Worm (Caenorhabditis elegans) whole organism, L1 larva: ENCODE data around the gene umps-1.

Experiments
- F16B12.6 ChIP-seq: fragments of 150-350 bp; optimal IDR thresholded peaks from 2 replicates; lab custom pipeline; 2014; ENCODE audit warnings: missing biosample characterization, missing genetic modification characterization
- Y116A8C.19 ChIP-seq: sonication (generic microtip); optimal IDR thresholded peaks from 2 replicates; lab custom pipeline; 2016; ENCODE audit warnings: missing compliant biosample characterization, missing genetic modification characterization, borderline replicate concordance
- ceh-63 ChIP-seq: fragments of 200-800 bp; sonication (Bioruptor generic); optimal IDR thresholded peaks from 2 replicates; lab custom pipeline; 2018; ENCODE audit warnings: mild to moderate bottlenecking, missing genetic modification characterization, missing compliant biosample characterization
- ceh-8 ChIP-seq: fragments of 200-800 bp; sonication (Bioruptor generic); optimal IDR thresholded peaks from 2 replicates; lab custom pipeline; 2018; ENCODE audit warnings: mild to moderate bottlenecking, missing genetic modification characterization, moderate library complexity, missing compliant biosample characterization
- ceh-82 ChIP-seq, 3 experiments: fragments of 150-350 bp in 1 of 3; sonication (generic microtip) in 2 of 3; optimal IDR thresholded peaks; 2 replicates each; lab custom pipeline; 2014 to 2017; ENCODE audit warnings: missing biosample characterization in 3 of 3, missing genetic modification characterization in 3 of 3
- ceh-88 ChIP-seq: fragments of 200-800 bp; sonication (Bioruptor generic); IDR thresholded peaks from 2 replicates; pipeline ENCODE4 v1.3.6; 2022; ENCODE audit warnings: missing genetic modification characterization, missing compliant biosample characterization
- dpl-1 ChIP-seq, 3 experiments: fragments of 150-350 bp in 2 of 3; sonication (generic microtip) in 1 of 3; optimal IDR thresholded peaks; 2 replicates each; lab custom pipeline; 2014 to 2017; ENCODE audit warnings: missing biosample characterization in 3 of 3, missing genetic modification characterization in 3 of 3, missing genetic modification reagents in 3 of 3
- efl-3 ChIP-seq: fragments of 200-800 bp; sonication (Bioruptor generic); optimal IDR thresholded peaks from 2 replicates; lab custom pipeline; 2018; ENCODE audit warnings: mild to moderate bottlenecking, missing genetic modification characterization, missing compliant biosample characterization
- egl-13 ChIP-seq: sonication (generic microtip); optimal IDR thresholded peaks from 2 replicates; lab custom pipeline; 2016; ENCODE audit warnings: missing genotype, missing genetic modification reagents, missing genetic modification characterization, missing compliant biosample characterization
- egl-27 ChIP-seq, 2 experiments: fragments of 150-350 bp in 1 of 2; sonication (generic microtip); optimal IDR thresholded peaks; 3 replicates each; lab custom pipeline; 2017 to 2018; ENCODE audit warnings: missing biosample characterization in 2 of 2, missing genetic modification characterization in 2 of 2, missing genetic modification reagents in 2 of 2
- elt-2 ChIP-seq: sonication (generic microtip); optimal IDR thresholded peaks from 2 replicates; lab custom pipeline; 2016; ENCODE audit warnings: missing genetic modification characterization, mild to moderate bottlenecking, inconsistent platforms, missing compliant biosample characterization, missing genetic modification reagents
- elt-3 ChIP-seq, 6 experiments: fragments of 150-350 bp in 1 of 6; sonication (generic microtip); optimal IDR thresholded peaks; 2 replicates each; lab custom pipeline; 2017 to 2018; ENCODE audit warnings: missing biosample characterization in 6 of 6, missing genetic modification characterization in 6 of 6, inconsistent platforms in 1 of 6
- fkh-4 ChIP-seq: sonication (generic microtip); optimal IDR thresholded peaks from 2 replicates; lab custom pipeline; 2016; ENCODE audit warnings: missing compliant biosample characterization, missing genetic modification characterization, borderline replicate concordance
- grh-1 ChIP-seq: fragments of 200-800 bp; sonication (Bioruptor generic); IDR thresholded peaks from 2 replicates; pipeline ENCODE4 v1.3.6; 2022; ENCODE audit warnings: missing genetic modification reagents, missing genetic modification characterization, missing compliant biosample characterization
- hlh-4 ChIP-seq: sonication (generic microtip); optimal IDR thresholded peaks from 2 replicates; lab custom pipeline; 2016; ENCODE audit warnings: mild to moderate bottlenecking, missing genetic modification characterization, missing compliant biosample characterization
- hpl-2 ChIP-seq: fragments of 150-350 bp; optimal IDR thresholded peaks from 2 replicates; lab custom pipeline; 2014; ENCODE audit warnings: missing biosample characterization, missing genetic modification reagents, missing genetic modification characterization
- irx-1 ChIP-seq: sonication (generic microtip); optimal IDR thresholded peaks from 2 replicates; lab custom pipeline; 2016; ENCODE audit warnings: missing genetic modification characterization, missing compliant biosample characterization
- isw-1 ChIP-seq: fragments of 200-800 bp; sonication (Bioruptor generic); IDR thresholded peaks from 2 replicates; pipeline ENCODE4 v1.3.6; 2022; ENCODE audit warnings: missing genetic modification characterization, missing compliant biosample characterization
- jun-1 ChIP-seq: fragments of 150-350 bp; optimal IDR thresholded peaks from 2 replicates; lab custom pipeline; 2014; ENCODE audit warnings: missing biosample characterization, missing genetic modification reagents, missing genetic modification characterization
- lin-14 ChIP-seq: fragments of 200-800 bp; sonication (Bioruptor generic); optimal IDR thresholded peaks from 2 replicates; lab custom pipeline; 2018; ENCODE audit warnings: mild to moderate bottlenecking, missing genetic modification characterization, moderate library complexity, missing compliant biosample characterization
- lin-15B ChIP-seq: fragments of 150-350 bp; sonication (generic microtip); optimal IDR thresholded peaks from 3 replicates; lab custom pipeline; 2014; ENCODE audit warnings: missing biosample characterization, missing genetic modification characterization
- lin-35 ChIP-seq, 2 experiments: fragments of 150-350 bp; optimal IDR thresholded peaks; 2 replicates each; lab custom pipeline; 2014; ENCODE audit warnings: missing biosample characterization in 2 of 2, missing genetic modification characterization in 2 of 2, missing genetic modification reagents in 2 of 2
- lir-3 ChIP-seq: sonication (generic microtip); optimal IDR thresholded peaks from 2 replicates; lab custom pipeline; 2016; ENCODE audit warnings: mild to moderate bottlenecking, missing genetic modification characterization, moderate library complexity, missing compliant biosample characterization; ENCODE audit not compliant: poor library complexity
- lsy-2 ChIP-seq, 2 experiments: fragments of 150-350 bp; optimal IDR thresholded peaks; 2 replicates each; lab custom pipeline; 2014; ENCODE audit warnings: missing biosample characterization in 2 of 2, missing genetic modification characterization in 2 of 2
- mef-2 ChIP-seq: fragments of 150-350 bp; optimal IDR thresholded peaks from 2 replicates; lab custom pipeline; 2014; ENCODE audit warnings: missing biosample characterization, missing genetic modification characterization
- nhr-12 ChIP-seq: sonication (generic microtip); optimal IDR thresholded peaks from 2 replicates; lab custom pipeline; 2017; ENCODE audit warnings: missing biosample characterization, missing genetic modification characterization
- nhr-19 ChIP-seq: fragments of 200-800 bp; sonication (Bioruptor generic); conservative IDR thresholded peaks from 2 replicates; pipeline ENCODE4 v1.3.6; 2022; ENCODE audit warnings: missing genetic modification characterization, missing compliant biosample characterization
- nhr-20 ChIP-seq: sonication (generic microtip); optimal IDR thresholded peaks from 2 replicates; lab custom pipeline; 2016; ENCODE audit warnings: mild to moderate bottlenecking, missing genetic modification characterization, missing compliant biosample characterization
- nhr-47 ChIP-seq: sonication (generic microtip); optimal IDR thresholded peaks from 2 replicates; lab custom pipeline; 2016; ENCODE audit warnings: mild to moderate bottlenecking, missing genetic modification characterization, moderate library complexity, missing compliant biosample characterization
- nhr-71 ChIP-seq: sonication (generic microtip); optimal IDR thresholded peaks from 2 replicates; lab custom pipeline; 2016; ENCODE audit warnings: mild to moderate bottlenecking, missing genetic modification characterization, moderate library complexity, missing compliant biosample characterization
- nhr-76 ChIP-seq: sonication (generic microtip); optimal IDR thresholded peaks from 2 replicates; lab custom pipeline; 2017; ENCODE audit warnings: missing biosample characterization, missing genetic modification characterization
- nhr-77 ChIP-seq: fragments of 150-350 bp; optimal IDR thresholded peaks from 2 replicates; lab custom pipeline; 2014; ENCODE audit warnings: missing biosample characterization, missing genetic modification characterization
- nhr-90 ChIP-seq: sonication (generic microtip); optimal IDR thresholded peaks from 2 replicates; lab custom pipeline; 2016; ENCODE audit warnings: mild to moderate bottlenecking, missing genetic modification characterization, missing compliant biosample characterization; ENCODE audit not compliant: poor library complexity
- rnt-1 ChIP-seq: sonication (generic microtip); optimal IDR thresholded peaks from 2 replicates; lab custom pipeline; 2016; ENCODE audit warnings: mild to moderate bottlenecking, missing genetic modification characterization, moderate library complexity, missing compliant biosample characterization
- snpc-4 ChIP-seq: fragments of 150-350 bp; optimal IDR thresholded peaks from 2 replicates; lab custom pipeline; 2014; ENCODE audit warnings: missing biosample characterization, missing genetic modification characterization
- sox-4 ChIP-seq: sonication (generic microtip); optimal IDR thresholded peaks from 2 replicates; lab custom pipeline; 2016; ENCODE audit warnings: missing genetic modification characterization, missing compliant biosample characterization
- sup-37 ChIP-seq: fragments of 200-800 bp; sonication (Bioruptor generic); optimal IDR thresholded peaks from 2 replicates; lab custom pipeline; 2018; ENCODE audit warnings: mild to moderate bottlenecking, missing genetic modification characterization, missing compliant biosample characterization
- tlp-1 ChIP-seq: fragments of 150-350 bp; optimal IDR thresholded peaks from 2 replicates; lab custom pipeline; 2014; ENCODE audit warnings: missing biosample characterization, missing genetic modification characterization
- unc-130 ChIP-seq: fragments of 150-350 bp; optimal IDR thresholded peaks from 2 replicates; lab custom pipeline; 2017; ENCODE audit warnings: missing biosample characterization, missing genetic modification characterization, inconsistent platforms
- unc-62 ChIP-seq: fragments of 150-350 bp; optimal IDR thresholded peaks from 2 replicates; lab custom pipeline; 2014; ENCODE audit warnings: missing biosample characterization, missing genetic modification reagents, missing genetic modification characterization
- zag-1 ChIP-seq: fragments of 150-350 bp; optimal IDR thresholded peaks from 2 replicates; lab custom pipeline; 2014; ENCODE audit warnings: missing biosample characterization, missing genetic modification characterization
- ztf-11 ChIP-seq, 2 experiments: sonication (generic microtip); optimal IDR thresholded peaks; 2 replicates each; lab custom pipeline; 2016 to 2017; ENCODE audit warnings: missing genetic modification characterization in 2 of 2, missing biosample characterization in 1 of 2, missing compliant biosample characterization in 1 of 2
- ztf-4 ChIP-seq: fragments of 150-350 bp; optimal IDR thresholded peaks from 2 replicates; lab custom pipeline; 2014; ENCODE audit warnings: missing biosample characterization, missing genetic modification characterization

Gene umps-1

DNA sequence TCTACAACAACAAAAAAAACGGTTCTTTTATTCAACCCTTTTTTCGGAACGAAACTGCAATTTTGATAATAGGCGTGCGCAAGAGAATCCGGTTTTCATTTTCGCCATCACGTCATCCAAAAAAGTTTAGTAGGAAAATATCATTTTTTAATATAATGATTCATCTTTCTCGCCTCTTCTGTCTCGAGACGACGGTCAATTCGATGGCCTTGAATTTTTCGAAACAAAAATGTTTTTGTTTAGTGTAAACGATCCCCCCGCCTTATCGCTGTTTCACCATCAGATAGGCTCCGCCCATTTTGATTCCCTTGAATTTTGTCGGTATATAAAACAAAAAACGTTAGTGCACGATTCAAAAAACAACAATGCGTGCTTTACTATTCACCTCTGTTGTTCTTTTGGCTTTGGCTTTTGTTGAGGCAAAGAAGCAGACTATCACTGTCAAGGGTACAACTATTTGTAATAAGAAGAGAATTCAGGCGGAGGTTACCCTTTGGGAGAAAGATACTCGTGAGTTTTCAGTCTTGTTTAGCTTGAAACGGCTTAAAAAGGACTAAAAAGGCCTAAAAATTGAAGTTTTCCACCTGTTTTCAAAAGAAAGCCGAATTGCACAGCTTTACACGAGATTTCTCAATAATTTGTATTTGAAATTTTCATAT, 19.8 kb downstream of the umps-1 start, which contains the start of gene ttr-15 (continued):
- TF ChIP-seq ceh-8 (GFP tag; lab: Kevin White, UChicago) (no peak), lin-35 (GFP tag; optimal IDR thresholded peaks at IDR 0.05; lab: Kevin White, UChicago) (peak in 1 of 2 experiments; percentile 12), elt-2 (tag; lab: Kevin White, UChicago) (no peak), egl-13 (no peak), sup-37 (no peak), sox-4 (no peak), nhr-19 (GFP tag; lab: Robert Waterston, UW) (no peak; the same call in 1 of the 2 replicates), grh-1 (GFP tag; lab: Robert Waterston, UW) (peak; percentile 35; the same call in 1 of the 2 replicates), nhr-90 (tag; lab: Kevin White, UChicago) (peak; percentile 38), nhr-77 (tag; lab: Kevin White, UChicago) (no peak), egl-27 (tag; optimal IDR thresholded peaks at IDR 0.05; lab: Kevin White, UChicago) (no peak), nhr-76 (no peak), ztf-11 (tag; optimal IDR thresholded peaks at IDR 0.05; lab: Kevin White, UChicago) (no peak), irx-1 (tag; lab: Kevin White, UChicago) (peak; percentile 26), hpl-2 (GFP tag; lab: Kevin White, UChicago) (no peak), nhr-12 (tag; lab: Kevin White, UChicago) (no peak), hlh-4 (no peak), dpl-1 (GFP tag; optimal IDR thresholded peaks at IDR 0.05; lab: Kevin White, UChicago) (no peak), tlp-1 (tag; lab: Kevin White, UChicago) (no peak), unc-130 (tag; lab: Kevin White, UChicago) (no peak), jun-1 (tag; lab: Kevin White, UChicago) (no peak), elt-3 (tag; optimal IDR thresholded peaks at IDR 0.05; lab: Kevin White, UChicago) (peak in 3 of 6 experiments; percentile 36 to 67 (median 48)), nhr-20 (tag; lab: Kevin White, UChicago) (peak; percentile 63), ceh-63 (GFP tag; lab: Kevin White, UChicago) (no peak), nhr-47 (tag; lab: Kevin White, UChicago) (peak; percentile 11), unc-62 (GFP tag; lab: Kevin White, UChicago) (no peak), nhr-71 (tag; lab: Kevin White, UChicago) (peak; percentile 60), lin-15B (tag; lab: Kevin White, UChicago) (no peak), lir-3 (tag; lab: Kevin White, UChicago) (no peak), efl-3 (GFP tag; lab: Kevin White, UChicago) (no peak), F16B12.6 (no peak), fkh-4 (tag; lab: Kevin White, UChicago) (no peak), zag-1 (tag; lab: Kevin White, UChicago) (no peak), mef-2 (no peak), snpc-4 (tag; lab: Kevin White, UChicago) (no peak), lsy-2 (tag; optimal IDR thresholded peaks at IDR 0.05; lab: Kevin White, UChicago) (peak in 1 of 2 experiments; percentile 21), Y116A8C.19 (no peak), isw-1 (GFP tag; lab: Robert Waterston, UW) (no peak), ceh-82 (tag; optimal IDR thresholded peaks at IDR 0.05; lab: Kevin White, UChicago) (no peak), lin-14 (GFP tag; lab: Kevin White, UChicago) (peak; percentile 77), rnt-1 (tag; lab: Kevin White, UChicago) (no peak), ztf-4 (tag; lab: Kevin White, UChicago) (no peak), ceh-88 (GFP tag; lab: Robert Waterston, UW) (no peak)
